Fruit fly (Drosophila melanogaster): Measurements from ENCODE around the gene nebu.
A peak's percentile ranks its signal among the peaks of the same experiment; 100 is the strongest.

Gene nebu

DNA sequence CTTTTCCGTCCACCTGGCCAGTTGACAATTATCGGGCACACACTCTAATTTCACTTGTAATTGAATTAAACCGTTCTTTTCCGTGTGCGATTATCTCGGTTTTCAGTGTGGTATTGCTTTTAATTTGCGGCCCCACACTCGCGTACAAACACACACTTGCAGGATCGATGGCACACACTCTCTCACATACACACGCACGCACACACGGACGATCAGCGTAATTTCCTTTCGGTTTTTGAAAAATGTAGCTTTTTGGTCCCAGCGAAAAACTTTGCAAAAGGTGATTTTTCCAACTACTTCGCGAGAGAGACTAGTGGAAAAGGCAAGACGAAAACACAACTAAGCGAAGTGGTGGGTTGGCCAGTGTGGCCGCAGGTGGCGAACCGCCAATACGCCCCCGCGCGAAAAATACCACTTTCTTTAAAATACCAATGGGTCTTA lies 38.2 kb downstream of the nebu start, which contains the start of gene Atg1 (continued):
- TF ChIP-seq kay (GFP tag; optimal IDR thresholded peaks at IDR 0.05): no peak
- TF ChIP-seq jumu (GFP tag; optimal IDR thresholded peaks at IDR 0.05): no peak
- no peak for TF ChIP-seq CG4328 (GFP tag; optimal IDR thresholded peaks at IDR 0.05)
- TF ChIP-seq CG7357 (GFP tag; IDR thresholded peaks at IDR 0.05): no peak
- TF ChIP-seq Fer1 (GFP tag; optimal IDR thresholded peaks at IDR 0.05): peak; percentile 38
- TF ChIP-seq CG10321 (GFP tag; IDR thresholded peaks at IDR 0.05): no peak
- TF ChIP-seq ken (GFP tag; IDR thresholded peaks at IDR 0.05): peak; percentile 39; the same call in 1 of the 3 replicates
- no peak for TF ChIP-seq Rx (GFP tag; IDR thresholded peaks at IDR 0.05)
- TF ChIP-seq YL-1 (GFP tag; optimal IDR thresholded peaks at IDR 0.05): peak; percentile 3
- TF ChIP-seq tll (GFP tag; optimal IDR thresholded peaks at IDR 0.05): no peak
- peak; percentile 7 for TF ChIP-seq CG10267 (tag; optimal IDR thresholded peaks at IDR 0.05)
- TF ChIP-seq her (GFP tag; optimal IDR thresholded peaks at IDR 0.05): peak; percentile 51
- TF ChIP-seq CG11398 (GFP tag; optimal IDR thresholded peaks at IDR 0.05): no peak
- TF ChIP-seq trem (tag; optimal IDR thresholded peaks at IDR 0.05): peak; percentile 3
- TF ChIP-seq CG9932 (GFP tag; IDR thresholded peaks at IDR 0.05): no peak
- no peak for TF ChIP-seq CG18011 (GFP tag; optimal IDR thresholded peaks at IDR 0.05)
- peak; percentile 25 for TF ChIP-seq CG12769 (tag; optimal IDR thresholded peaks at IDR 0.05)
- no peak for TF ChIP-seq ttk (GFP tag; IDR thresholded peaks at IDR 0.05)
- TF ChIP-seq CG10543 (GFP tag; optimal IDR thresholded peaks at IDR 0.05): no peak
- TF ChIP-seq CG3838 (GFP tag; optimal IDR thresholded peaks at IDR 0.05): no peak
- no peak for TF ChIP-seq CG6254 (GFP tag; optimal IDR thresholded peaks at IDR 0.05)
- TF ChIP-seq cato (GFP tag; optimal IDR thresholded peaks at IDR 0.05; ENCODE audit: borderline replicate concordance): no peak
- no peak for TF ChIP-seq CG2129 (GFP tag; IDR thresholded peaks at IDR 0.05; ENCODE audit: partially characterized antibody)
- TF ChIP-seq Hr78 (GFP tag; optimal IDR thresholded peaks at IDR 0.05): no peak
- TF ChIP-seq CG4404 (GFP tag; IDR thresholded peaks at IDR 0.05): no peak
- no peak for TF ChIP-seq org-1 (GFP tag; optimal IDR thresholded peaks at IDR 0.05)
- no peak for TF ChIP-seq CG10565 (GFP tag; optimal IDR thresholded peaks at IDR 0.05)
- peak; percentile 2 for TF ChIP-seq Dek (tag; optimal IDR thresholded peaks at IDR 0.05)
- no peak for TF ChIP-seq CG9215 (GFP tag; IDR thresholded peaks at IDR 0.05)
- no peak for TF ChIP-seq CG9817 (tag; optimal IDR thresholded peaks at IDR 0.05)
- TF ChIP-seq pnt (GFP tag; optimal IDR thresholded peaks at IDR 0.05): no peak
- TF ChIP-seq Mrtf (GFP tag; IDR thresholded peaks at IDR 0.05): no peak
- TF ChIP-seq emc (GFP tag; optimal IDR thresholded peaks at IDR 0.05): no peak
- TF ChIP-seq grn (GFP tag; optimal IDR thresholded peaks at IDR 0.05): peak; percentile 13
- TF ChIP-seq CG13894 (tag; optimal IDR thresholded peaks at IDR 0.05): no peak
- TF ChIP-seq Six4 (GFP tag; optimal IDR thresholded peaks at IDR 0.05): no peak
- TF ChIP-seq CG5953 (GFP tag; IDR thresholded peaks at IDR 0.05): no peak
- no peak for TF ChIP-seq repo (GFP tag; optimal IDR thresholded peaks at IDR 0.05)
- TF ChIP-seq hth (optimal IDR thresholded peaks at IDR 0.05): no peak
- no peak for TF ChIP-seq CG15696 (tag; optimal IDR thresholded peaks at IDR 0.05)
- TF ChIP-seq az2 (GFP tag; optimal IDR thresholded peaks at IDR 0.05): no peak
- TF ChIP-seq cad (GFP tag; optimal IDR thresholded peaks at IDR 0.05): no peak
- TF ChIP-seq CG13123 (GFP tag; optimal IDR thresholded peaks at IDR 0.05): no peak
- TF ChIP-seq crp (GFP tag; optimal IDR thresholded peaks at IDR 0.05): no peak
- TF ChIP-seq Atf-2 (GFP tag; optimal IDR thresholded peaks at IDR 0.05): no peak
- TF ChIP-seq Trl (optimal IDR thresholded peaks at IDR 0.05): peak in 1 of 2 experiments; percentile 69
- no peak for TF ChIP-seq Trl (GFP tag; optimal IDR thresholded peaks at IDR 0.05)
- peak; percentile 16; the same call in 1 of the 2 replicates for TF ChIP-seq crol (GFP tag; IDR thresholded peaks at IDR 0.05)
- TF ChIP-seq Hey (tag; optimal IDR thresholded peaks at IDR 0.05): no peak
- TF ChIP-seq CG18619 (GFP tag; optimal IDR thresholded peaks at IDR 0.05): no peak
- TF ChIP-seq CG30431 (GFP tag; optimal IDR thresholded peaks at IDR 0.05): no peak
- TF ChIP-seq mld (GFP tag; IDR thresholded peaks at IDR 0.05; ENCODE audit: partially characterized antibody): no peak
